Worm (Caenorhabditis elegans): ENCODE data around the gene R09F10.5.

DNA sequence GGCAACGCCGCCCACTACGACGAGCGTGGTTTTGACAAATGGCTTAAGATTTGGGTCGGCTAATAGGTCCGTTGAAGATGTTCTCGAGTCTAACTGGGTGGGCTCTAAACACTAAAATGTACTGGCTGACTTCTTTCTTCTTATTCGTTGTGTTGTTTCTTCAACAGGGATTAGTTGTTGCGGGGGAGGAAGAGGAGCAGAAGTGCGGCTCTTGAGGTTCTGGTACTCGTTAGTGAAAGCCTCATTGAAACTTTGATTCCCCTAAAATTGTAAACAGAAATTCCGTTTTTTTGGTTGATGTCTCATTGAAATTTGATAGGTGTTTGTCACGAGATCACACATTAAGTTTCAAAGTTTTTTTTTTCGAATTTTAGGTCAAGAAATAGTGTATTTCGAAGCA, 3.2 kb upstream of the R09F10.5 start:
- TF ChIP-seq dao-5 (tag; optimal IDR thresholded peaks at IDR 0.05) = no peak
- TF ChIP-seq him-1 (tag; optimal IDR thresholded peaks at IDR 0.05) = no peak
- TF ChIP-seq W03F9.2 (tag; optimal IDR thresholded peaks at IDR 0.05) = no peak

Measured in whole organism, L4/young adult.